Worm (Caenorhabditis elegans) whole organism, L4 larva: ENCODE data around the gene lgc-4.

Experiments
- F44E2.7 ChIP-seq: fragments of 200-800 bp; sonication (Bioruptor generic); IDR thresholded peaks from 2 replicates; pipeline ENCODE4 v2.1.2; 2022; ENCODE audit warnings: missing genetic modification characterization, missing compliant biosample characterization
- F49E8.2 ChIP-seq: sonication (generic microtip); optimal IDR thresholded peaks from 2 replicates; lab custom pipeline; 2016; ENCODE audit warnings: missing compliant biosample characterization, mild to moderate bottlenecking, missing genetic modification characterization, borderline replicate concordance
- T20F7.1 ChIP-seq: fragments of 200-800 bp; sonication (Bioruptor generic); optimal IDR thresholded peaks from 2 replicates; lab custom pipeline; 2018; ENCODE audit warnings: mild to moderate bottlenecking, missing genetic modification characterization, missing compliant biosample characterization
- Y105C5A.15 ChIP-seq: fragments of 200-800 bp; sonication (Bioruptor generic); IDR thresholded peaks from 2 replicates; pipeline ENCODE4 v1.3.6; 2022; ENCODE audit warnings: missing genetic modification characterization, missing compliant biosample characterization
- Y75B8A.6 ChIP-seq: fragments of 200-800 bp; sonication (Bioruptor generic); IDR thresholded peaks from 2 replicates; pipeline ENCODE4 v1.3.6; 2022; ENCODE audit warnings: missing genetic modification reagents, missing genetic modification characterization, missing compliant biosample characterization
- ceh-20 ChIP-seq: fragments of 200-800 bp; sonication (Bioruptor generic); IDR thresholded peaks from 2 replicates; pipeline ENCODE4 v1.3.6; 2022; ENCODE audit warnings: missing genetic modification reagents, missing genetic modification characterization, missing compliant biosample characterization
- ceh-28 ChIP-seq: fragments of 150-350 bp; optimal IDR thresholded peaks from 2 replicates; lab custom pipeline; 2014; ENCODE audit warnings: missing biosample characterization, missing genetic modification reagents, missing genetic modification characterization
- ceh-62 ChIP-seq: sonication (generic microtip); optimal IDR thresholded peaks from 2 replicates; lab custom pipeline; 2017; ENCODE audit warnings: missing biosample characterization, missing genetic modification characterization
- cey-2 ChIP-seq: sonication (generic microtip); optimal IDR thresholded peaks from 3 replicates; lab custom pipeline; 2017; ENCODE audit warnings: missing genetic modification characterization, mild to moderate bottlenecking, missing compliant biosample characterization, antibody characterized with exemption, borderline replicate concordance; ENCODE audit not compliant: insufficient read depth
- daf-12 ChIP-seq: fragments of 150-350 bp; optimal IDR thresholded peaks from 2 replicates; lab custom pipeline; 2014; ENCODE audit warnings: missing biosample characterization, missing genetic modification reagents, missing genetic modification characterization
- dmd-6 ChIP-seq: fragments of 200-800 bp; sonication (Bioruptor generic); IDR thresholded peaks from 2 replicates; pipeline ENCODE4 v1.3.6; 2022; ENCODE audit warnings: missing genetic modification reagents, missing genetic modification characterization, missing compliant biosample characterization
- dmd-8 ChIP-seq: fragments of 200-800 bp; sonication (Bioruptor generic); IDR thresholded peaks from 2 replicates; pipeline ENCODE4 v1.3.6; 2022; ENCODE audit warnings: missing genetic modification characterization, missing compliant biosample characterization
- dmd-9 ChIP-seq: fragments of 200-800 bp; sonication (Bioruptor generic); IDR thresholded peaks from 2 replicates; pipeline ENCODE4 v1.3.6; 2022; ENCODE audit warnings: missing genetic modification reagents, missing genetic modification characterization, missing compliant biosample characterization
- dpl-1 ChIP-seq: fragments of 150-350 bp; optimal IDR thresholded peaks from 2 replicates; lab custom pipeline; 2014; ENCODE audit warnings: missing biosample characterization, missing genetic modification reagents, missing genetic modification characterization
- duxl-1 ChIP-seq: sonication (generic microtip); optimal IDR thresholded peaks from 2 replicates; lab custom pipeline; 2016; ENCODE audit warnings: mild to moderate bottlenecking, missing genetic modification characterization, moderate library complexity, missing compliant biosample characterization; ENCODE audit not compliant: poor library complexity
- gei-8 ChIP-seq: fragments of 200-800 bp; sonication (Bioruptor generic); optimal IDR thresholded peaks from 2 replicates; lab custom pipeline; 2018; ENCODE audit warnings: mild to moderate bottlenecking, missing genetic modification characterization, missing compliant biosample characterization
- hmg-1.1 ChIP-seq: fragments of 200-800 bp; sonication (Bioruptor generic); IDR thresholded peaks from 2 replicates; pipeline ENCODE4 v1.3.6; 2022; ENCODE audit warnings: missing genetic modification reagents, missing genetic modification characterization, missing compliant biosample characterization
- jun-1 ChIP-seq: fragments of 150-350 bp; optimal IDR thresholded peaks from 2 replicates; lab custom pipeline; 2014; ENCODE audit warnings: missing biosample characterization, missing genetic modification reagents, missing genetic modification characterization
- lim-7 ChIP-seq: fragments of 200-800 bp; sonication (Bioruptor generic); IDR thresholded peaks from 2 replicates; pipeline ENCODE4 v1.3.6; 2022; ENCODE audit warnings: missing genetic modification characterization, missing compliant biosample characterization
- lin-1 ChIP-seq: fragments of 200-800 bp; sonication (Bioruptor generic); IDR thresholded peaks from 2 replicates; pipeline ENCODE4 v1.3.6; 2022; ENCODE audit warnings: missing genetic modification reagents, missing genetic modification characterization, missing compliant biosample characterization
- lin-29 ChIP-seq: fragments of 200-800 bp; sonication (Bioruptor generic); IDR thresholded peaks from 2 replicates; pipeline ENCODE4 v1.3.6; 2022; ENCODE audit warnings: missing genetic modification reagents, missing genetic modification characterization, missing compliant biosample characterization
- lin-39 ChIP-seq: fragments of 150-350 bp; optimal IDR thresholded peaks from 2 replicates; lab custom pipeline; 2014; ENCODE audit warnings: missing biosample characterization, missing genetic modification reagents, missing genetic modification characterization
- madf-9 ChIP-seq: fragments of 200-800 bp; sonication (Bioruptor generic); conservative IDR thresholded peaks from 2 replicates; pipeline ENCODE4 v1.3.6; 2022; ENCODE audit warnings: missing genetic modification reagents, missing genetic modification characterization, missing compliant biosample characterization
- mdl-1 ChIP-seq, 2 experiments: fragments of 150-350 bp in 1 of 2; sonication (generic microtip) in 1 of 2; optimal IDR thresholded peaks; 2 replicates each; lab custom pipeline; 2014 to 2017; ENCODE audit warnings: missing biosample characterization in 2 of 2, missing genetic modification characterization in 2 of 2
- mdt-29 ChIP-seq: fragments of 200-800 bp; sonication (Bioruptor generic); IDR thresholded peaks from 2 replicates; pipeline ENCODE4 v1.3.6; 2022; ENCODE audit warnings: missing genetic modification reagents, missing genetic modification characterization, missing compliant biosample characterization
- mes-2 ChIP-seq: sonication (generic microtip); optimal IDR thresholded peaks from 2 replicates; lab custom pipeline; 2016; ENCODE audit warnings: missing genotype, mild to moderate bottlenecking, missing genetic modification characterization, missing compliant biosample characterization; ENCODE audit not compliant: poor library complexity, severe bottlenecking
- nhr-102 ChIP-seq: sonication (generic microtip); optimal IDR thresholded peaks from 2 replicates; lab custom pipeline; 2016; ENCODE audit warnings: mild to moderate bottlenecking, missing genetic modification characterization, moderate library complexity, missing compliant biosample characterization
- nhr-11 ChIP-seq: fragments of 150-350 bp; optimal IDR thresholded peaks from 2 replicates; lab custom pipeline; 2014; ENCODE audit warnings: missing biosample characterization, missing genetic modification characterization
- nhr-111 ChIP-seq: fragments of 200-800 bp; sonication (Bioruptor generic); optimal IDR thresholded peaks from 2 replicates; lab custom pipeline; 2018; ENCODE audit warnings: mild to moderate bottlenecking, missing genetic modification characterization, missing compliant biosample characterization
- nhr-237 ChIP-seq: sonication (generic microtip); optimal IDR thresholded peaks from 2 replicates; lab custom pipeline; 2017; ENCODE audit warnings: missing biosample characterization, missing genetic modification characterization
- nhr-6 ChIP-seq: fragments of 150-350 bp; optimal IDR thresholded peaks from 2 replicates; lab custom pipeline; 2014; ENCODE audit warnings: missing biosample characterization, missing genetic modification characterization
- pha-4 ChIP-seq, 2 experiments: fragments of 150-350 bp in 1 of 2; fragments of 200-800 bp in 1 of 2; sonication (Bioruptor generic) in 1 of 2; IDR thresholded peaks in 1 of 2; optimal IDR thresholded peaks in 1 of 2; 2 replicates each; pipeline versions ENCODE4 v1.3.6 to Lab custom; 2014 to 2022; ENCODE audit warnings: missing genetic modification characterization in 2 of 2, missing genetic modification reagents in 2 of 2, missing biosample characterization in 1 of 2, missing compliant biosample characterization in 1 of 2
- php-3 ChIP-seq: fragments of 200-800 bp; sonication (Bioruptor generic); IDR thresholded peaks from 2 replicates; pipeline ENCODE4 v1.3.6; 2022; ENCODE audit warnings: missing genetic modification reagents, missing genetic modification characterization, missing compliant biosample characterization
- set-16 ChIP-seq: fragments of 200-800 bp; sonication (Bioruptor generic); IDR thresholded peaks from 2 replicates; pipeline ENCODE4 v1.3.6; 2022; ENCODE audit warnings: missing genetic modification reagents, missing genetic modification characterization, missing compliant biosample characterization
- snpc-4 ChIP-seq: fragments of 150-350 bp; optimal IDR thresholded peaks from 2 replicates; lab custom pipeline; 2014; ENCODE audit warnings: missing biosample characterization, missing genetic modification characterization
- spr-3 ChIP-seq: fragments of 200-800 bp; sonication (Bioruptor generic); optimal IDR thresholded peaks from 2 replicates; lab custom pipeline; 2018; ENCODE audit warnings: mild to moderate bottlenecking, missing genetic modification characterization, missing compliant biosample characterization
- unc-130 ChIP-seq: sonication (generic microtip); optimal IDR thresholded peaks from 2 replicates; lab custom pipeline; 2016; ENCODE audit warnings: missing genetic modification reagents, missing genetic modification characterization, missing compliant biosample characterization
- unc-62 ChIP-seq, 3 experiments: fragments of 150-350 bp in 1 of 3; sonication (generic microtip); optimal IDR thresholded peaks in 2 of 3; peaks in 1 of 3; 1 replicate in 1 of 3; 2 replicates in 2 of 3; lab custom pipeline; 2014 to 2017; ENCODE audit warnings: missing biosample characterization in 3 of 3, missing genetic modification characterization in 3 of 3, missing genetic modification reagents in 3 of 3, missing genotype in 1 of 3
- zfp-2 ChIP-seq: sonication (generic microtip); optimal IDR thresholded peaks from 2 replicates; lab custom pipeline; 2016; ENCODE audit warnings: mild to moderate bottlenecking, missing genetic modification characterization, missing compliant biosample characterization
- zip-11 ChIP-seq: fragments of 200-800 bp; sonication (Bioruptor generic); IDR thresholded peaks from 2 replicates; pipeline ENCODE4 v1.3.6; 2022; ENCODE audit warnings: missing genetic modification characterization, missing compliant biosample characterization
- zip-2 ChIP-seq: fragments of 150-350 bp; optimal IDR thresholded peaks from 2 replicates; lab custom pipeline; 2014; ENCODE audit warnings: missing biosample characterization, missing genetic modification characterization

The lgc-4 gene

ce11 chrX:9242123-9242522 lies at the start of gene lgc-4:
Gene lgc-4 (minus strand): TSS chrX:9242223.
- TF ChIP-seq unc-62 (GFP tag; optimal IDR thresholded peaks at IDR 0.05 in 1 of 2; lab: Kevin White, UChicago), result peak in 1 of 2 experiments; percentile 89
- no peak for TF ChIP-seq unc-62 (tag; optimal IDR thresholded peaks at IDR 0.05; lab: Kevin White, UChicago)
- no peak for TF ChIP-seq ceh-28 (tag; lab: Kevin White, UChicago)

DNA sequence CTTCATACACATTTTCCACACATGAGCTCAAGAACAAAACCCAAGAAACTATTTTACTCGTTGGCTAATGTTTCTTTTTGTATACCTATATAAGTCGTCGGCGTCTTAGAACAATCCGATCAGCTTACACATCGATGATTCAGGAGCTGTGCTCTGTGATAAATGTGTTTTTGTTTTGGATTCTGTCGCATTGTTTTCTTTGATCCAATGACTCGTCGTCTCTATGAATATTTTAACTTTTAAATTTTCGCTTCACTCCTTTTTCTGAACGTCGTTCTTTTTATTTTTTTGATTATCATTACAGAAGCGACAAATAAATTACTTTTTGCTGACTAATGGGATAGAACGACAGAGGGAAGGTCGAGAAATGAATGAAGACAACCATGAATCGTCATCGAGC lies 49.3 kb upstream of the lgc-4 start, which contains the start of gene B0416.3:
TSS of gene B0416.3 (plus strand) at position 301 of the 400 bp plus-strand sequence.
- TF ChIP-seq spr-3 (GFP tag; lab: Kevin White, UChicago) (no peak), hmg-1.1 (no peak), daf-12 (tag; lab: Kevin White, UChicago) (no peak), nhr-111 (GFP tag; lab: Kevin White, UChicago) (no peak)

ce11 chrX:9283026-9283425 lies 41.0 kb upstream of the lgc-4 start, which contains the start of gene B0416.11:
Gene B0416.11 (minus strand): TSS chrX:9283126.
- TF ChIP-seq zfp-2 (no peak), dmd-6 (GFP tag; lab: Robert Waterston, UW) (no peak), dmd-9 (GFP tag; lab: Robert Waterston, UW) (no peak), ceh-28 (tag; lab: Kevin White, UChicago) (no peak), ceh-62 (tag; lab: Kevin White, UChicago) (no peak)

ce11 chrX:9278653-9279052 lies 36.6 kb upstream of the lgc-4 start, which contains the start of gene B0416.4:
Gene B0416.4 (plus strand): TSS chrX:9278953.
- TF ChIP-seq F49E8.2 (tag; lab: Kevin White, UChicago) (no peak), nhr-102 (no peak), nhr-11 (no peak), lin-29 (GFP tag; lab: Robert Waterston, UW) (no peak), mes-2 (tag; lab: Kevin White, UChicago) (no peak), Y75B8A.6 (GFP tag; lab: Robert Waterston, UW) (no peak), snpc-4 (no peak), pha-4 (GFP tag; IDR thresholded peaks at IDR 0.05; lab: Robert Waterston, UW) (no peak), pha-4 (tag; optimal IDR thresholded peaks at IDR 0.05; lab: Kevin White, UChicago) (no peak), F44E2.7 (no peak), mdl-1 (tag; optimal IDR thresholded peaks at IDR 0.05; lab: Kevin White, UChicago) (no peak), nhr-6 (tag; lab: Kevin White, UChicago) (no peak), duxl-1 (tag; lab: Kevin White, UChicago) (no peak), set-16 (GFP tag; lab: Robert Waterston, UW) (no peak), jun-1 (tag; lab: Kevin White, UChicago) (no peak), T20F7.1 (no peak), lin-39 (tag; lab: Kevin White, UChicago) (no peak)

DNA sequence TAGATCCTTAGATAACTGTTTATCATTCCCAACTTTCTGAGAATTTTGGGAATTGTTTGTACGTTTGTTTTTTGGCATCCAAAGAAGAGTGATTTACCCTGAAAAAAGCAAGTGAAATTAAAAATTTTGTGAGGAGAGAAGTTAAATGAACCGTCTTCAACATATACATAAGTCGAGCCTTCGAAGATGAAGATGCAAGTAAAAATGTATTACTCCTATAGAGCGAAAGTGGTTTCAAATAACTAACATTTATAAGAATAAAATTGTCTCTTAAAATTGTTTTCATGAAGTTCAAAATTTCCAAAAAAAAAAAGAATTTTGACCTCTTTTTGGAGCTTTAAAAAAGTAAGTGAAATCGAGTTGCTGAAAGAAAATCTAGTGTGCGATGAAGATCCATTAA lies 32.6 kb upstream of the lgc-4 start, which contains the start of gene B0416.10:
TSS of gene B0416.10 (minus strand) at position 101 of the 400 bp plus-strand sequence.
- TF ChIP-seq zip-2 (tag; lab: Kevin White, UChicago) (no peak), lin-1 (GFP tag; lab: Robert Waterston, UW) (no peak), php-3 (GFP tag; lab: Robert Waterston, UW) (no peak), dmd-9 (GFP tag; lab: Robert Waterston, UW) (no peak), zfp-2 (no peak), F44E2.7 (no peak), zip-11 (GFP tag; lab: Robert Waterston, UW) (no peak), mdt-29 (no peak), unc-130 (GFP tag; lab: Kevin White, UChicago) (no peak), nhr-111 (GFP tag; lab: Kevin White, UChicago) (no peak), dmd-8 (GFP tag; lab: Robert Waterston, UW) (no peak), gei-8 (no peak), Y105C5A.15 (GFP tag; lab: Robert Waterston, UW) (no peak), nhr-237 (no peak), madf-9 (no peak), cey-2 (no peak), hmg-1.1 (no peak), dpl-1 (no peak), lim-7 (GFP tag; lab: Robert Waterston, UW) (no peak), ceh-20 (GFP tag; lab: Robert Waterston, UW) (no peak)
